Worm (Caenorhabditis elegans): ENCODE results near the gene M01H9.4.

ce11 chrIV:4459342-4459741, 23.4 kb downstream of the M01H9.4 start:
- TF ChIP-seq hlh-6 (tag; optimal IDR thresholded peaks at IDR 0.05) (no peak), ttx-3 (tag; optimal IDR thresholded peaks at IDR 0.05) (no peak), tbx-2 (tag; optimal IDR thresholded peaks at IDR 0.05) (no peak), fkh-10 (GFP tag; optimal IDR thresholded peaks at IDR 0.05) (no peak), nhr-11 (tag; optimal IDR thresholded peaks at IDR 0.05) (no peak), ceh-22 (tag; optimal IDR thresholded peaks at IDR 0.05) (no peak), rnt-1 (tag; optimal IDR thresholded peaks at IDR 0.05) (no peak), ama-1 (optimal IDR thresholded peaks at IDR 0.05) (no peak), sox-4 (tag; optimal IDR thresholded peaks at IDR 0.05) (no peak), T23F11.4 (GFP tag; optimal IDR thresholded peaks at IDR 0.05) (no peak), ceh-34 (tag; optimal IDR thresholded peaks at IDR 0.05) (no peak), dmd-4 (tag; optimal IDR thresholded peaks at IDR 0.05; ENCODE audit: borderline replicate concordance) (no peak), F13H6.1 (tag; optimal IDR thresholded peaks at IDR 0.05) (no peak), nfya-1 (tag; optimal IDR thresholded peaks at IDR 0.05) (no peak)

All from whole organism, late embryonic.